Fruit fly (Drosophila melanogaster): ENCODE data around the gene Myo31DF.

Gene Myo31DF

DNA sequence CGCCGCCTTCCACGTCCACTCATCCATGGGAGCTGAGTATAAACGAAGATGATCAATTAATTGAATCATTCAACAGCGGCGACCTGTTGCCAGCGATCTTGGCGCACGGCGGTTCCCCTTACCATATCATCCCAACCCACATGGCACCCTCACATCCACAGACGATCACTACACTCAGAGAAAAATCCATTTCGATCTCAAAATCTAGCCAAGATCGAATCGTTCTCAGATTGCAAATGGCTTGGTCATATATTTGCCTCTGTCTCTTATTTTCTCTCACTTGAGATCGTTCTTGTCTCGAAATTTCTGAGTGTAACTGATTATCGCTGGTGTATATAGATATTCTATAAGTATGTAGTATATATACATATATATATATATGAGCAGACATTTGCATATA is 38.2 kb downstream of the Myo31DF start:
- no peak for TF ChIP-seq CG17801 (GFP tag; optimal IDR thresholded peaks at IDR 0.05; ENCODE audit: partially characterized antibody)

DNA sequence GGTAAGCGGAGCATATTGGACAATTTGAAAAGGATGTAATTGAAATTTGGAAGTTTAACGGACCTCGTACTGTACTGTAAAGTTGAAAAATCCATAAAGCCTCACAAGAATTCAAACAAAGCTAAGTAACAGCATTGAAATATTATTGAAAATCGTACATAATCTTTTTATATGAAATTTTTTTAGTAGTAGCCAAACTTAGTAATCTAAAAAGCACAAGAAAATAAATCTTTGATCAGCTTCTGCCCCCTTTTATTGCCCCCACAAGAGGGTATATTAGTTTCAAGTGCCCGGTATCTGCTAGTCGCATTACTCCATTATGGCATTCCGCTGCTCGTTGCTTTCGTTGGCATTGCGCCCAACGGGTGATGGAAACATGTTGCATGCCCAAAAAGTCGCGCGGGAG is 39.7 kb downstream of the Myo31DF start:
- TF ChIP-seq CG17801 (GFP tag; optimal IDR thresholded peaks at IDR 0.05; ENCODE audit: partially characterized antibody), result no peak

DNA sequence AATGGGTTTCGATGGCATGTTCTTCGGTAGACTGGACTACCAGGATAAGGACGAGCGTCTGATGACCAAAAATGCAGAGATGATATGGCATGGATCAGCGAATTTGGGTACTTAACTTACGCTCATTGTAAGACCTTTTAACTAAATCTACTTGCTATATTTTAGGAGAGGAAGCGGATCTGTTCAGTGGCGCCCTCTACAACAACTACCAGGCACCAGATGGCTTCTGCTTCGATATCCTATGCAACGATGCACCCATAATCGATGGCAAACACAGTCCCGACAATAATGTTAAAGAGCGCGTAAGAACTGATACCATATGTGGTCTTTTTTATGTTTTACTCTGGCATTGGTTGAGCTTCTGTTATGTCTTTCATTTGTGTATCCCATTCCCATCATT is 47.6 kb downstream of the Myo31DF start:
- no peak for TF ChIP-seq CG17801 (GFP tag; optimal IDR thresholded peaks at IDR 0.05; ENCODE audit: partially characterized antibody)

DNA sequence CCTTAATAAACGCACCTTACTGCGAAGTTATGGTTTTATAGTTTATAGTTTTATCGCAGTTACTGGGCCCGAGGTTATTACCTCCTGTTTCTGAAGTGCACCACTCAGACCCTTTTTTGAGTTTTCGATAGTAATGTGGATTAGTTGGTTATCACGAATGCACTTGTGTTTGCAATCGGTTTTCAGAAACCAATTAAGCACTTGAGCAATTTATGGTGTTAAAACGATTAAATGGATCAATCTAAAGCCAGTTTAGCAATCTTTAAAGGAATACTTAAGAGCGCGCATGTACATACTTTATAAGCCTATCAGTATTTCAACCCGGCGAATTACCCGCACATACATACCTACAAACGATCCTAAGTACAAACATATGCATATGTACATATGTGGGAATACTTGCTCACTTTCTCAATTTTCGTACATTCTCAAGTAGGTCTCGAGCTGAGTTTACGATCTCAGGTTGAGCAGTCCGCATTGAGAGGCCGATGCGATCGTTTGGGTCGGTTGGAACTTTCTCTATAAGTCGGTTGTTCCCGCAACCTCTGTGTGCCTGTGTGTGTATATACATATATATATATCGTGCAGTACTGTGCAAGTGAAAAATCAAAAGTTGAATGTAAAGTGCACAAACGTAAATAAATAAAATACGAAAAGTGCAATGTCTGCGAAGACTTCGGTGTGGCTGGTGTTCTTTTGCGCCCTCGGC is 49.2 kb downstream of the Myo31DF start, which contains the start of the genes LManI and LManII:
TSS of gene LManI (minus strand) at position 51 of the 709 bp plus-strand sequence.
TSS of gene LManII (plus strand) at position 468 of the 709 bp plus-strand sequence.
- TF ChIP-seq CG17801 (GFP tag; optimal IDR thresholded peaks at IDR 0.05; ENCODE audit: partially characterized antibody), result peak; percentile 45

DNA sequence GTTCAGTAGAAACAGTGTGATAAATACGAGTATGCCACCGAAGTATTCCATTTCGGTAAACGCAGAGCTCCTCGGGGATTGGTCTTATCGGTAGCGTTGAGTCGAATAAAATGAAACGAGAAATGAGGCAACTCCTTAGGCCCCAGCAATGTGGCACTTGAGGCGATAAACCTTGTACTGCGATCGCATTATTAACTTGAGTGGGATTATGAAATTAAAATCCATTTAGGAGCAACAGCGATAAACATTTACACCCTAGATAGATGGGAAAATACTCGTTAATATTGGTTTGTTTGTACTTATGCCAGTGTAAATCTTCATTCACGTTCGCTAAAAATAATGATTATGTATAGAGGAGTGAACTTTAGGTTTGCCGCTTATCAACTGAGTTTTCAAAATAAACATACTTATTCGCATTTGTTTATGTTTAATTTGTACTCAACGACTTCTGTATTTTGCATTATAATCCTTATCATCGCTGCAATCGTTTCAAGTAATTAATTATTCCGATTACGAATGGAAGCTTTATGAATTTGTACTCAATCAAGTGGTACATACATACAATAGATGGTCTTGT is 50.5 kb downstream of the Myo31DF start:
- no peak for TF ChIP-seq CG17801 (GFP tag; optimal IDR thresholded peaks at IDR 0.05; ENCODE audit: partially characterized antibody)

DNA sequence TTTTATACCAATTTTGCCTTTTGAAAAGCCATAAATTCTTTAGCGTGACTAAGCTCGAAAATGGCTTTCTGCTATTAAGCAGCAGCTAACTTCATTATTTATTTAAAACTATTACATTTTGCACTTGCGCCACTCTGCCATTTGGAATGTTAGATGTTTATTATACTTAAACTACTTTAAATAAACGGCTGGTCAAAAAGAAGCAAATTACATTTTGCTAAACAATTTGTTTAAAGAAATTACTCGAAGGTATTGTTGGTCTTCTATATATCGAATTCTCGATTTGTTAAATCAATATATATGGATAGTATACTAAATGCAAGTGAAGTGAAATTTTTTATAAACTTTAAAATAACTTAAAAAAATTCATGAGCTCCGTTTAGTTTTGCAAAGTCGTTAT is 54.3 kb downstream of the Myo31DF start, which contains the start of gene ppk10:
TSS of gene ppk10 (minus strand) at position 101 of the 400 bp plus-strand sequence.
- TF ChIP-seq CG17801 (GFP tag; optimal IDR thresholded peaks at IDR 0.05; ENCODE audit: partially characterized antibody), result no peak

DNA sequence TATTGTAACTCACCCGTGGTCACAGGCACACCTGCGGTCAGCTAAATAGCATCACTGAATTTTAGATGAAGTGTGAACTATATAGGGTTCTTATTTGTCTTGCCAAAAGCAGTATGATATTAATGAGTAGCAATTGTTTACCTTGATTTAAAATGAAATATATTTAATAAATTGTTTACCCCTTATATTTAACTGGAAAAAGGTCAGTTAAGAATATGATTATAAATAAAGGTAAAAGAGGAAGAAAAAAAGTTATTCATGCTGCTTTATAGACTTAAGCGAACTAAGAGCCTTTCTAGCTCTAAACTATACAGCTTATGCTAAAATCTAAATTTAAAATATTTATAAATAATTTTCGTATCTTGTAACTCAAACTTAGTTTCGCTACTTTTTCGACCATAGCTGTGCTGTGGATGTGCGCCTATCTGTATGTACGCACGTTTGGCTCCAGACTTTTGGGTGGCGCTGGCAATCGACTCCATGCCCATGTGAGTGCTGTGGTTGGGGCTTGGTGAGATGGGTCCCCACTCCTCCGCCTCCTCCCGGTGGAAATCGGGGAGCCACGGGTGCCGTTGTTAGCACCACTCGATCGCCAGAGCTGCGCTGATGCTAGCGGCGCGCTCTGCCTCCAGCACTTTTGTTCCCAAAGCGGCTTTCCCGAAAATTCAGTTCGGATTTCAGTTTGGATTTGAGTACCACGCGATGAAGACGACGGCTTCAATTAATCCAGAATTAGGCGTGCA is 64.4 kb downstream of the Myo31DF start, which contains the start of gene loh:
TSS of gene loh (plus strand) at position 487 of the 743 bp plus-strand sequence.
- no peak for TF ChIP-seq CG17801 (GFP tag; optimal IDR thresholded peaks at IDR 0.05; ENCODE audit: partially characterized antibody)

Measured in ovary, adult (tissue).